Worm (Caenorhabditis elegans) whole organism, L2 larva: ENCODE data around the gene ttx-3.

ENCODE experiments used
- ama-1 ChIP-seq: fragments of 150-350 bp; optimal IDR thresholded peaks from 2 replicates; lab custom pipeline; 2018; ENCODE audit warnings: inconsistent platforms
- blmp-1 ChIP-seq: sonication (generic microtip); optimal IDR thresholded peaks from 2 replicates; lab custom pipeline; 2017; ENCODE audit warnings: missing genetic modification characterization, mild to moderate bottlenecking, missing compliant biosample characterization, antibody characterized with exemption, moderate library complexity; ENCODE audit not compliant: insufficient read depth
- fos-1 ChIP-seq: fragments of 150-350 bp; optimal IDR thresholded peaks from 2 replicates; lab custom pipeline; 2014; ENCODE audit warnings: missing biosample characterization, missing genetic modification characterization
- lin-39 ChIP-seq: fragments of 150-350 bp; optimal IDR thresholded peaks from 2 replicates; lab custom pipeline; 2014; ENCODE audit warnings: missing biosample characterization, missing genetic modification reagents, missing genetic modification characterization
- lsy-2 ChIP-seq, 2 experiments: fragments of 150-350 bp in 1 of 2; sonication (generic microtip) in 1 of 2; optimal IDR thresholded peaks; 2 replicates each; lab custom pipeline; 2014 to 2017; ENCODE audit warnings: missing biosample characterization in 2 of 2, missing genetic modification characterization in 2 of 2
- nhr-11 ChIP-seq: fragments of 150-350 bp; optimal IDR thresholded peaks from 2 replicates; lab custom pipeline; 2014; ENCODE audit warnings: missing biosample characterization, missing genetic modification characterization
- nhr-21 ChIP-seq: fragments of 150-350 bp; optimal IDR thresholded peaks from 2 replicates; lab custom pipeline; 2014; ENCODE audit warnings: missing biosample characterization, missing genetic modification characterization
- nhr-237 ChIP-seq: fragments of 150-350 bp; optimal IDR thresholded peaks from 2 replicates; lab custom pipeline; 2014; ENCODE audit warnings: missing biosample characterization, missing genetic modification characterization
- nhr-25 ChIP-seq: fragments of 150-350 bp; sonication (generic microtip); optimal IDR thresholded peaks from 3 replicates; lab custom pipeline; 2014; ENCODE audit warnings: missing biosample characterization, missing genetic modification characterization
- nhr-77 ChIP-seq: fragments of 150-350 bp; optimal IDR thresholded peaks from 2 replicates; lab custom pipeline; 2014; ENCODE audit warnings: missing biosample characterization, missing genetic modification characterization
- snpc-4 ChIP-seq: fragments of 150-350 bp; optimal IDR thresholded peaks from 2 replicates; lab custom pipeline; 2014; ENCODE audit warnings: missing biosample characterization, missing genetic modification characterization
- unc-39 ChIP-seq: fragments of 150-350 bp; optimal IDR thresholded peaks from 2 replicates; lab custom pipeline; 2014; ENCODE audit warnings: missing biosample characterization, missing genetic modification characterization
- unc-62 ChIP-seq: fragments of 150-350 bp; optimal IDR thresholded peaks from 2 replicates; lab custom pipeline; 2014; ENCODE audit warnings: missing biosample characterization, missing genetic modification reagents, missing genetic modification characterization

DNA sequence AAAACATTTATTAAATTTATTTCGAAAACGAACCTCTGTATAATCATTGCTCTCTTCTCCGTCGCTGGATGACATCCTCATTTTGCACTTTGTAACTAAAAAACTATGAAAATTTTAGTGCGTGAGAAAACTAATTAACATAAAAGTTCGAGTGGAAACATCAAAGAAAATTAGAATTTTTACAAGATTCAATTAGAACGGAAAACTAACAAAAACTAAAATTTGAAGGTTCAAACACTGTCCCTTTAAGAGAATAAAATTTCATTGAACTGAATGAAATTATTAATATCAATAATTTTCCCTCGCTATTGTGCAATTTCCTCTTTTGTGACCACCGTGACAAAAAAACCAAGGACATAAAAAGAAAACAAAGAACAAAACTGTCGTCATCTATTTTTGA is 32.1 kb downstream of the ttx-3 start, which contains the start of gene D1053.3:
- TF ChIP-seq snpc-4 (tag; lab: Kevin White, UChicago) (no peak), nhr-237 (tag; lab: Kevin White, UChicago) (no peak), lin-39 (no peak), unc-62 (no peak), ama-1 (lab: Kevin White, UChicago) (no peak), unc-39 (tag; lab: Kevin White, UChicago) (no peak), nhr-25 (no peak), nhr-11 (tag; lab: Kevin White, UChicago) (no peak), nhr-77 (tag; lab: Kevin White, UChicago) (no peak), lsy-2 (tag; optimal IDR thresholded peaks at IDR 0.05; lab: Kevin White, UChicago) (no peak), fos-1 (no peak), nhr-21 (tag; lab: Kevin White, UChicago) (no peak), blmp-1 (tag; lab: Kevin White, UChicago) (no peak)
